Fruit fly (Drosophila melanogaster): ENCODE data around the gene RhoGAP16F.

RhoGAP16F gene

DNA sequence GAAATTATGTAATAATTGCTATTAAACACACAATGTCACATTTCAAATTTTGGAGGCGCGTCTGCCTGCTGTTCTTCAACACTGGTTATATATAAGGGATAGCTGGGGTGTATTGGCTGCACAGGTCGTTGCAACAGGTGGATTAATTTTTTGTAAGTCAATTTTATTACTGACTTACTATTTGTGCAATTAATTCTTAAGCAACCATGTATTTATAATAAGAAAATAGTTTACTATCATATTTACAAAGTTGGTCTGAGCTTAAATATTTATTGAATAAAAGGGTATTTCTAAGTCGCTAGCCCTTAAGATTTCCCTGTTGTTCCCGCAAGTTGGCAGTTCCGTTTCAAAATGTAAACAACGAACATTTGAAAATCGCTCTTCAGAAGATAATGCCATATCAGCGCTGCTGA lies at the start of gene RhoGAP16F:
RhoGAP16F (plus strand) TSS at position 336 of the 413 bp plus-strand sequence.
- TF ChIP-seq CG15073 (GFP tag; optimal IDR thresholded peaks at IDR 0.05) (peak; percentile 47), CG10147 (GFP tag; optimal IDR thresholded peaks at IDR 0.05) (peak; percentile 80), sna (GFP tag; IDR thresholded peaks at IDR 0.05; ENCODE audit: partially characterized antibody) (no peak), pros (GFP tag; optimal IDR thresholded peaks at IDR 0.05) (no peak), fu2 (GFP tag; optimal IDR thresholded peaks at IDR 0.05) (peak; percentile 58), run (tag; optimal IDR thresholded peaks at IDR 0.05) (peak; percentile 40), CG1603 (tag; optimal IDR thresholded peaks at IDR 0.05) (peak; percentile 77), so (GFP tag; IDR thresholded peaks at IDR 0.05) (peak; percentile 73; the same call in 1 of the 3 replicates), Nf-YC (tag; optimal IDR thresholded peaks at IDR 0.05) (peak; percentile 72), CG31388 (GFP tag; optimal IDR thresholded peaks at IDR 0.05) (peak; percentile 70), vfl (GFP tag; optimal IDR thresholded peaks at IDR 0.05) (peak; percentile 79), ERR (GFP tag; optimal IDR thresholded peaks at IDR 0.05) (peak; percentile 46), Atf3 (GFP tag; optimal IDR thresholded peaks at IDR 0.05) (peak; percentile 80), D19B (GFP tag; optimal IDR thresholded peaks at IDR 0.05) (peak; percentile 99), zen2 (GFP tag; IDR thresholded peaks at IDR 0.05; ENCODE audit: partially characterized antibody) (no peak), CG2712 (tag; optimal IDR thresholded peaks at IDR 0.05) (peak; percentile 88), CG17612 (GFP tag; IDR thresholded peaks at IDR 0.05) (0 out of 2 replicates have a peak, but pooled peaks have one; percentile 4), GATAe (GFP tag; conservative IDR thresholded peaks at IDR 0.05) (no peak), sim (GFP tag; IDR thresholded peaks at IDR 0.05) (peak; percentile 25; the same call in 1 of the 2 replicates), CG8359 (GFP tag; optimal IDR thresholded peaks at IDR 0.05; ENCODE audit: borderline replicate concordance) (no peak), pita (GFP tag; optimal IDR thresholded peaks at IDR 0.05) (no peak), Stat92E (GFP tag; optimal IDR thresholded peaks at IDR 0.05) (peak in 1 of 3 experiments; percentile 62), slbo (GFP tag; IDR thresholded peaks at IDR 0.05) (peak; percentile 92), CG13775 (GFP tag; optimal IDR thresholded peaks at IDR 0.05) (peak; percentile 77), CG4282 (GFP tag; optimal IDR thresholded peaks at IDR 0.05) (peak; percentile 16), gsb-n (tag; optimal IDR thresholded peaks at IDR 0.05) (peak; percentile 83), D19A (tag; optimal IDR thresholded peaks at IDR 0.05) (peak; percentile 94), CG3838 (GFP tag; optimal IDR thresholded peaks at IDR 0.05) (peak; percentile 67), CG1832 (GFP tag; optimal IDR thresholded peaks at IDR 0.05) (no peak), luna (GFP tag; optimal IDR thresholded peaks at IDR 0.05) (no peak), dmrt11E (tag; optimal IDR thresholded peaks at IDR 0.05) (peak; percentile 84), Ets97D (GFP tag; optimal IDR thresholded peaks at IDR 0.05) (peak; percentile 52), ftz-f1 (GFP tag; optimal IDR thresholded peaks at IDR 0.05) (peak; percentile 13), Tbp (GFP tag; optimal IDR thresholded peaks at IDR 0.05) (no peak), CG6689 (GFP tag; IDR thresholded peaks at IDR 0.05) (peak; percentile 80), ara (GFP tag; IDR thresholded peaks at IDR 0.05) (peak; percentile 79), CG14667 (GFP tag; IDR thresholded peaks at IDR 0.05) (peak; percentile 77), gro (GFP tag; optimal IDR thresholded peaks at IDR 0.05) (peak; percentile 78), knrl (GFP tag; IDR thresholded peaks at IDR 0.05; ENCODE audit: partially characterized antibody) (peak; percentile 7; the same call in 1 of the 3 replicates), Chrac-16 (GFP tag; optimal IDR thresholded peaks at IDR 0.05) (peak; percentile 90), Ets65A (GFP tag) (peak; percentile 97), CG11085 (GFP tag; IDR thresholded peaks at IDR 0.05) (peak; percentile 75), pho (GFP tag; optimal IDR thresholded peaks at IDR 0.05) (peak; percentile 82), NK7.1 (GFP tag; optimal IDR thresholded peaks at IDR 0.05) (peak; percentile 45), CG33557 (GFP tag; optimal IDR thresholded peaks at IDR 0.05) (peak; percentile 75), Sin3A (optimal IDR thresholded peaks at IDR 0.05) (peak; percentile 20), CG17359 (tag; optimal IDR thresholded peaks at IDR 0.05) (peak; percentile 85), CG1529 (GFP tag; optimal IDR thresholded peaks at IDR 0.05) (peak; percentile 43), CG15479 (GFP tag; optimal IDR thresholded peaks at IDR 0.05) (no peak), CG17328 (GFP tag; IDR thresholded peaks at IDR 0.05) (peak; percentile 78), CG7987 (GFP tag; optimal IDR thresholded peaks at IDR 0.05) (peak; percentile 61)

All from whole organism, embryonic.